Fruit fly (Drosophila melanogaster) whole organism, wandering third instar larva: ENCODE measurements around the gene CG34338.

ENCODE experiments used
- Abd-B ChIP-seq: fragments of >200 bp; optimal IDR thresholded peaks from 2 replicates; lab custom pipeline; 2017; ENCODE audit warnings: missing biosample characterization, missing genetic modification characterization
- CG32264 ChIP-seq: fragments of 200-800 bp; sonication (Bioruptor generic); optimal IDR thresholded peaks from 2 replicates; lab custom pipeline; 2016; ENCODE audit warnings: missing biosample characterization, missing genetic modification characterization
- CG9705 ChIP-seq: fragments of 200-800 bp; sonication (Bioruptor generic); optimal IDR thresholded peaks from 2 replicates; lab custom pipeline; 2018; ENCODE audit warnings: missing biosample characterization, mild to moderate bottlenecking, missing genetic modification characterization
- Dfd ChIP-seq: fragments of >200 bp; optimal IDR thresholded peaks from 2 replicates; lab custom pipeline; 2017; ENCODE audit warnings: missing biosample characterization, missing genetic modification characterization
- Dif ChIP-seq: fragments of 200-275, 200-300 bp; sonication (Bioruptor generic); optimal IDR thresholded peaks from 2 replicates; lab custom pipeline; 2018; ENCODE audit warnings: missing biosample characterization, missing genetic modification characterization; ENCODE audit not compliant: partially characterized antibody
- HLH106 ChIP-seq: fragments of 200-800 bp; optimal IDR thresholded peaks from 3 replicates; lab custom pipeline; 2019; ENCODE audit warnings: missing biosample characterization, mild to moderate bottlenecking, missing genetic modification characterization, moderate library complexity
- Hnf4 ChIP-seq: fragments of 200-800 bp; sonication (Bioruptor generic); optimal IDR thresholded peaks from 2 replicates; lab custom pipeline; 2016; ENCODE audit warnings: missing biosample characterization, mild to moderate bottlenecking, missing genetic modification characterization
- Jra ChIP-seq: sonication (Bioruptor generic); optimal IDR thresholded peaks from 2 replicates; lab custom pipeline; 2016; ENCODE audit warnings: missing biosample characterization, missing genetic modification characterization
- Mio ChIP-seq: sonication (Bioruptor generic); optimal IDR thresholded peaks from 2 replicates; lab custom pipeline; 2016; ENCODE audit warnings: missing biosample characterization, missing genetic modification characterization
- N ChIP-seq: fragments of >200 bp; optimal IDR thresholded peaks from 2 replicates; lab custom pipeline; 2018; ENCODE audit warnings: missing biosample characterization, missing external identifiers, missing genetic modification characterization
- OdsH ChIP-seq: fragments of 200-800 bp; sonication (Bioruptor generic); optimal IDR thresholded peaks from 2 replicates; lab custom pipeline; 2016; ENCODE audit warnings: missing biosample characterization, mild to moderate bottlenecking, missing genetic modification characterization
- Rel ChIP-seq, 2 experiments: fragments of 200-800 bp; sonication (Bioruptor generic) in 1 of 2; optimal IDR thresholded peaks; 2 replicates in 1 of 2; 3 replicates in 1 of 2; lab custom pipeline; 2016 to 2019; ENCODE audit warnings: mild to moderate bottlenecking in 2 of 2, missing biosample characterization in 2 of 2, missing genetic modification characterization in 2 of 2, moderate library complexity in 1 of 2
- Sp1 ChIP-seq: fragments of 200-800 bp; sonication (Bioruptor generic); optimal IDR thresholded peaks from 3 replicates; lab custom pipeline; 2019; ENCODE audit warnings: missing biosample characterization, mild to moderate bottlenecking, missing genetic modification characterization, moderate library complexity
- Vsx2 ChIP-seq: fragments of 200-300, 225-300 bp; sonication (Bioruptor generic); optimal IDR thresholded peaks from 2 replicates; lab custom pipeline; 2018; ENCODE audit warnings: missing biosample characterization, missing genetic modification characterization; ENCODE audit not compliant: partially characterized antibody
- dmrt93B ChIP-seq: fragments of 200-800 bp; sonication (Bioruptor generic); optimal IDR thresholded peaks from 2 replicates; lab custom pipeline; 2018; ENCODE audit warnings: missing biosample characterization, mild to moderate bottlenecking, missing genetic modification characterization
- dsf ChIP-seq: sonication (Bioruptor generic); optimal IDR thresholded peaks from 2 replicates; lab custom pipeline; 2016; ENCODE audit warnings: missing biosample characterization, missing genetic modification characterization, borderline replicate concordance
- fru ChIP-seq: fragments of 200-800 bp; sonication (Bioruptor generic); optimal IDR thresholded peaks from 3 replicates; lab custom pipeline; 2016; ENCODE audit warnings: missing biosample characterization, mild to moderate bottlenecking, missing genetic modification characterization
- h ChIP-seq: fragments of 200-800 bp; sonication (Bioruptor generic); optimal IDR thresholded peaks from 3 replicates; lab custom pipeline; 2016; ENCODE audit warnings: missing biosample characterization, mild to moderate bottlenecking, missing genetic modification characterization
- jim ChIP-seq: fragments of 175-275, 200-325 bp; sonication (Bioruptor generic); optimal IDR thresholded peaks from 2 replicates; lab custom pipeline; 2016; ENCODE audit warnings: missing biosample characterization, mild to moderate bottlenecking, missing genetic modification characterization
- pan ChIP-seq: fragments of >200 bp; optimal IDR thresholded peaks from 2 replicates; lab custom pipeline; 2017
- psq ChIP-seq: fragments of 200-800 bp; sonication (Bioruptor generic); optimal IDR thresholded peaks from 3 replicates; lab custom pipeline; 2017; ENCODE audit warnings: missing biosample characterization, mild to moderate bottlenecking, missing genetic modification characterization, moderate library complexity
- rgr ChIP-seq: fragments of 200-800 bp; sonication (Bioruptor generic); optimal IDR thresholded peaks from 3 replicates; lab custom pipeline; 2016; ENCODE audit warnings: missing biosample characterization, mild to moderate bottlenecking, missing genetic modification characterization
- sage ChIP-seq: fragments of 200-800 bp; sonication (Bioruptor generic); optimal IDR thresholded peaks from 2 replicates; lab custom pipeline; 2016; ENCODE audit warnings: missing biosample characterization, mild to moderate bottlenecking, missing genetic modification characterization
- tai ChIP-seq: sonication (Bioruptor generic); optimal IDR thresholded peaks from 2 replicates; lab custom pipeline; 2016; ENCODE audit warnings: missing biosample characterization, missing genetic modification characterization
- usp ChIP-seq: fragments of >200 bp; optimal IDR thresholded peaks from 2 replicates; lab custom pipeline; 2017; ENCODE audit warnings: missing biosample characterization, missing genetic modification characterization
- woc ChIP-seq: sonication (Bioruptor generic); optimal IDR thresholded peaks from 2 replicates; lab custom pipeline; 2016; ENCODE audit warnings: missing biosample characterization, mild to moderate bottlenecking, missing genetic modification characterization

CG34338 gene

DNA sequence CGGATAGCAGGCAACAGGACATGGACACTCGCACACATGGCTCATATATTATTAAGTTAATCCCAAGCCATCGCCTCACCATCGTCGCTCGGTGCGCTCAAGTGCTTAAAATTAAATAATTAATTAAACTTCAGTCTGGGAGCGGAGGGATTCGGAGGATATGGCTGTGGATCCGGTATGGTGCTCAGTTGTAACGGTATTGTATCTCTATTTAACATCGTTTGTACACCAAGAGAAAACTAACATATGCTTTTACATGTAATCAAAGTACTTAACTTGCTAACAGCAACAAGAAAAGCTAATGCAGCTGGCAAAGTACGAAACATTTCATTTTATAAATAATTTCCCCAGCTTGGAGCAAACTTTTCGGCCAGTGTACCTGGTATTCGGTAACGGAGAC lies 22.5 kb downstream of the CG34338 start:
- TF ChIP-seq Abd-B (no peak), Hnf4 (GFP tag; lab: Kevin White, UChicago) (no peak), dsf (GFP tag; lab: Kevin White, UChicago) (no peak), jim (GFP tag; lab: Kevin White, UChicago) (no peak), woc (GFP tag; lab: Kevin White, UChicago) (no peak), HLH106 (tag; lab: Kevin White, UChicago) (no peak), fru (GFP tag; lab: Kevin White, UChicago) (no peak), dmrt93B (no peak), psq (GFP tag; lab: Kevin White, UChicago) (no peak), h (no peak), Jra (no peak), Dfd (GFP tag; lab: Kevin White, UChicago) (no peak), Rel (GFP tag; optimal IDR thresholded peaks at IDR 0.05; lab: Kevin White, UChicago) (no peak), Rel (tag; optimal IDR thresholded peaks at IDR 0.05; lab: Kevin White, UChicago) (no peak), rgr (GFP tag; lab: Kevin White, UChicago) (no peak), CG9705 (GFP tag; lab: Kevin White, UChicago) (no peak), Dif (GFP tag; lab: Kevin White, UChicago) (no peak)
- TF ChIP-seq, all 38 proteins: peak for 0

DNA sequence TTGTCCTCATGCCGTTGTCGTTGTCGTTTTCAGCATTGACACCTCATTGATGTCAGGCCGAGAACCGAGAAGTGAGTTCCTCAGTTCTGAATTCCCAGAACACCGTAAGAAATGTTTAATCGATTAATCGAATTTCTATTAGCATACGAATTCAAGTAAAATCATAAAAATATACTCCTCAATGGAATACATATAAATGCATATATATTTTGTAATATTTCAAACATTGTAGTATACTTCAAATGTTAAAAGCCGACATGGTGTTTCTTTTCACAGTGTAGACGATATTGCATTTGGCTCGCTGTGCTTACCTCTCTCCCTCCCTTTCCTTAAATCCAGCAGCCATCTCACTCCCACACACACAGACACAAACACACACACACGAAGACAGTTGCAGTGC lies 32.5 kb downstream of the CG34338 start:
- TF ChIP-seq usp: no peak
- no peak for TF ChIP-seq Vsx2 (GFP tag; lab: Kevin White, UChicago)
- no peak for TF ChIP-seq OdsH (GFP tag; lab: Kevin White, UChicago)
- no peak for TF ChIP-seq dsf (GFP tag; lab: Kevin White, UChicago)
- TF ChIP-seq Dif (GFP tag; lab: Kevin White, UChicago): no peak
- TF ChIP-seq CG32264: no peak
- TF ChIP-seq Sp1: no peak
- TF ChIP-seq sage: no peak
- TF ChIP-seq Hnf4 (GFP tag; lab: Kevin White, UChicago): no peak
- no peak for TF ChIP-seq h
- TF ChIP-seq Dfd (GFP tag; lab: Kevin White, UChicago): no peak
- TF ChIP-seq Mio (GFP tag; lab: Kevin White, UChicago): no peak
- TF ChIP-seq pan (lab: Kevin White, UChicago): no peak
- TF ChIP-seq jim (GFP tag; lab: Kevin White, UChicago): no peak
- no peak for TF ChIP-seq N
- TF ChIP-seq psq (GFP tag; lab: Kevin White, UChicago): no peak
- no peak for TF ChIP-seq tai (GFP tag; lab: Kevin White, UChicago)
